Worm (Caenorhabditis elegans) whole organism, mixed stage, embryonic: Measurements from ENCODE around the gene F53A9.1.

ENCODE experiments used
- M03D4.4 ChIP-seq: sonication (generic microtip); optimal IDR thresholded peaks from 2 replicates; lab custom pipeline; 2017; ENCODE audit warnings: mild to moderate bottlenecking, missing genetic modification characterization, missing compliant biosample characterization
- drap-1 ChIP-seq: fragments of 200-800 bp; sonication (Bioruptor generic); optimal IDR thresholded peaks from 3 replicates; lab custom pipeline; 2018; ENCODE audit warnings: mild to moderate bottlenecking, missing genetic modification characterization, missing compliant biosample characterization
- elt-1 ChIP-seq: sonication (generic microtip); optimal IDR thresholded peaks from 2 replicates; lab custom pipeline; 2017; ENCODE audit warnings: missing genetic modification characterization, mild to moderate bottlenecking, missing compliant biosample characterization, antibody characterized with exemption, moderate library complexity, borderline replicate concordance; ENCODE audit not compliant: insufficient read depth
- elt-3 ChIP-seq: fragments of 150-350 bp; optimal IDR thresholded peaks from 2 replicates; lab custom pipeline; 2014; ENCODE audit warnings: missing biosample characterization, missing genetic modification characterization
- lin-32 ChIP-seq: fragments of 200-800 bp; sonication (Bioruptor generic); optimal IDR thresholded peaks from 2 replicates; lab custom pipeline; 2018; ENCODE audit warnings: mild to moderate bottlenecking, missing genetic modification characterization, missing compliant biosample characterization
- mab-5 ChIP-seq: fragments of 150-350 bp; optimal IDR thresholded peaks from 2 replicates; lab custom pipeline; 2014; ENCODE audit warnings: missing biosample characterization, missing genetic modification characterization
- nhr-12 ChIP-seq: fragments of 150-350 bp; optimal IDR thresholded peaks from 2 replicates; lab custom pipeline; 2014; ENCODE audit warnings: missing biosample characterization, missing genetic modification characterization
- nhr-237 ChIP-seq: fragments of 150-350 bp; optimal IDR thresholded peaks from 2 replicates; lab custom pipeline; 2014; ENCODE audit warnings: missing biosample characterization, missing genetic modification characterization
- nhr-28 ChIP-seq: fragments of 150-350 bp; optimal IDR thresholded peaks from 2 replicates; lab custom pipeline; 2014; ENCODE audit warnings: missing biosample characterization, missing genetic modification characterization
- pha-4 ChIP-seq: fragments of 150-350 bp; optimal IDR thresholded peaks from 2 replicates; lab custom pipeline; 2018; ENCODE audit warnings: missing biosample characterization, missing genetic modification reagents, missing genetic modification characterization
- snpc-4 ChIP-seq: fragments of 150-350 bp; optimal IDR thresholded peaks from 2 replicates; lab custom pipeline; 2014; ENCODE audit warnings: missing biosample characterization, missing genetic modification characterization
- unc-62 ChIP-seq: fragments of 150-350 bp; optimal IDR thresholded peaks from 2 replicates; lab custom pipeline; 2014; ENCODE audit warnings: missing biosample characterization, missing genetic modification reagents, missing genetic modification characterization
- ztf-11 ChIP-seq: fragments of 150-350 bp; optimal IDR thresholded peaks from 2 replicates; lab custom pipeline; 2014; ENCODE audit warnings: missing biosample characterization, missing genetic modification characterization

DNA sequence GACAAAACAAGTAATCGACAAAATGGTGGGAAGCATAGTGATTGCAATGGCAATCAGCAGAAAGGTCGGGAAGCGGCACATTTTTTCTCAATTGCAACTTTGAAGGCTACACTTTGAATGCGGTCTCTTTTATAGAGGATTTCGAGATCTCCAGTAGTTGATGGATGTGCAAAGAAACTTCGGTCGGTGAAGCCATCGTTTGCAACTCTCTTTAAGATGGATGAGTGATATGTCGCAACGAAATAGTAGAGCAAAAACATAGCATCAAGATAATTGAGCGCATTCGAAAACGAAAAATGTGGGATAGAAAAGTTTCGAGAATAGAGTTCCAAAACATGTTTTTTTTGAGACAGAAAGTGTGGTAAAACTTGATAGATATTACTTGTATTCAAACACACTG, 15.9 kb downstream of the F53A9.1 start, which contains the start of gene EGAP4.1:
- no peak for TF ChIP-seq pha-4 (tag; lab: Kevin White, UChicago)
- TF ChIP-seq snpc-4 (tag; lab: Kevin White, UChicago): no peak
- no peak for TF ChIP-seq nhr-237 (tag; lab: Kevin White, UChicago)
- no peak for TF ChIP-seq M03D4.4 (tag; lab: Kevin White, UChicago)
- TF ChIP-seq nhr-28 (tag; lab: Kevin White, UChicago): no peak
- no peak for TF ChIP-seq elt-1 (tag; lab: Kevin White, UChicago)
- no peak for TF ChIP-seq elt-3
- TF ChIP-seq drap-1: no peak
- TF ChIP-seq ztf-11: no peak
- no peak for TF ChIP-seq unc-62
- no peak for TF ChIP-seq mab-5 (tag; lab: Kevin White, UChicago)
- no peak for TF ChIP-seq lin-32 (GFP tag; lab: Kevin White, UChicago)
- TF ChIP-seq nhr-12: no peak
